Fruit fly (Drosophila melanogaster): ENCODE data around the gene rdgA.
A peak's percentile ranks its signal among the peaks of the same experiment; 100 is the strongest.

Gene rdgA

DNA sequence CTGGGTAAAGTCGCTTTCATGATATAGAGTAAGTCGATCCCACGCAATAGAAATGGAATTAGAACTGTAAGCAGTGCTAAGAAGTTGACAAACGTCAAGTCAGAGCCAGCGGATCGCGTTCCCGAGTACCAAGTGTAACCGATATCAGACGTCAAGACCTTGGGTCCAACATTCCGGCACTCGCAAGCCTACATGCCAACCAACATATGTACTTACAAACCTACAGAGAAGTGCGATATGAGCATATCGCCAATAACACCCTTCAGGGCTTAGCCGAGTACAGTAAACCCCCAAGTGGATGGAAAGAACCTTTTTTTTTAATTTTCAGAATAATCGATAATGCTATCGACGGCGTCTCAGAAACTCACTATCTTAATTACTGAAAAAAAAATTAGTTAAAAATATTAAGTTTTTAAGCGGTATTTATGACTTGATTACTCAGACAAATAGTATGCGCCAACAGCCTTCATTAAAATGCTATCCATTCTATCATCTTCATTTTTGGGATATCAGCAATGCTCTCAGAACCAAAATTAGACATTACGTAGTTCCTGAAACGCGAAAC is 14.3 kb upstream of the rdgA start (continued):
- TF ChIP-seq CG30431 (GFP tag; optimal IDR thresholded peaks at IDR 0.05) (no peak), trh (GFP tag; optimal IDR thresholded peaks at IDR 0.05) (peak; percentile 23), aop (GFP tag; IDR thresholded peaks at IDR 0.05) (no peak), CG17568 (GFP tag; optimal IDR thresholded peaks at IDR 0.05) (no peak), hbn (GFP tag; IDR thresholded peaks at IDR 0.05; ENCODE audit: partially characterized antibody) (no peak), CG4282 (GFP tag; optimal IDR thresholded peaks at IDR 0.05) (no peak), unpg (GFP tag; optimal IDR thresholded peaks at IDR 0.05) (peak; percentile 57), psq (GFP tag; optimal IDR thresholded peaks at IDR 0.05) (no peak), Asciz (GFP tag; optimal IDR thresholded peaks at IDR 0.05) (peak; percentile 26), CG8478 (optimal IDR thresholded peaks at IDR 0.05) (no peak), Dll (GFP tag; IDR thresholded peaks at IDR 0.05; ENCODE audit: partially characterized antibody) (no peak), Sox100B (GFP tag; optimal IDR thresholded peaks at IDR 0.05) (peak; percentile 19), ara (GFP tag; IDR thresholded peaks at IDR 0.05) (no peak), CG17912 (GFP tag; optimal IDR thresholded peaks at IDR 0.05) (no peak), Max (GFP tag; optimal IDR thresholded peaks at IDR 0.05) (peak; percentile 40), CG16863 (GFP tag; optimal IDR thresholded peaks at IDR 0.05) (no peak), caup (GFP tag; optimal IDR thresholded peaks at IDR 0.05; ENCODE audit: severe bottlenecking) (peak; percentile 75), oc (tag; optimal IDR thresholded peaks at IDR 0.05) (no peak), eyg (GFP tag; optimal IDR thresholded peaks at IDR 0.05) (no peak), CG15269 (tag; optimal IDR thresholded peaks at IDR 0.05) (peak; percentile 74), CG2129 (GFP tag; IDR thresholded peaks at IDR 0.05; ENCODE audit: partially characterized antibody) (no peak), CG3995 (GFP tag; optimal IDR thresholded peaks at IDR 0.05) (no peak), her (GFP tag; optimal IDR thresholded peaks at IDR 0.05) (no peak), CG12236 (GFP tag; optimal IDR thresholded peaks at IDR 0.05) (no peak), CG12104 (GFP tag; optimal IDR thresholded peaks at IDR 0.05) (peak; percentile 50), zen (tag; optimal IDR thresholded peaks at IDR 0.05) (no peak), seq (GFP tag; IDR thresholded peaks at IDR 0.05) (peak; percentile 43; the same call in 1 of the 2 replicates), zf30C (GFP tag; optimal IDR thresholded peaks at IDR 0.05) (no peak), CG31388 (GFP tag; optimal IDR thresholded peaks at IDR 0.05) (no peak), CG1792 (GFP tag; optimal IDR thresholded peaks at IDR 0.05) (no peak), mld (GFP tag; IDR thresholded peaks at IDR 0.05; ENCODE audit: partially characterized antibody) (no peak), Camta (GFP tag; optimal IDR thresholded peaks at IDR 0.05) (peak; percentile 24), Ada2b (GFP tag; IDR thresholded peaks at IDR 0.05) (peak; percentile 53), yki (optimal IDR thresholded peaks at IDR 0.05) (no peak), otp (GFP tag; IDR thresholded peaks at IDR 0.05) (peak; percentile 69; the same call in 1 of the 3 replicates), en (GFP tag; optimal IDR thresholded peaks at IDR 0.05) (no peak), Tbp (GFP tag; optimal IDR thresholded peaks at IDR 0.05) (no peak), CG10979 (tag; optimal IDR thresholded peaks at IDR 0.05) (no peak), CG4404 (GFP tag; IDR thresholded peaks at IDR 0.05) (no peak), danr (GFP tag; IDR thresholded peaks at IDR 0.05) (0 out of 2 replicates have a peak, but pooled peaks have one; percentile 23), CG14014 (GFP tag; IDR thresholded peaks at IDR 0.05) (peak; percentile 78), Oli (tag; optimal IDR thresholded peaks at IDR 0.05) (peak; percentile 51), Optix (GFP tag; IDR thresholded peaks at IDR 0.05) (no peak), CG9437 (GFP tag; optimal IDR thresholded peaks at IDR 0.05) (no peak), slbo (GFP tag; IDR thresholded peaks at IDR 0.05) (peak; percentile 79), CG14667 (GFP tag; IDR thresholded peaks at IDR 0.05) (peak; percentile 49; the same call in 1 of the 2 replicates), CG11696 (GFP tag; IDR thresholded peaks at IDR 0.05) (no peak), HLHmδ (GFP tag; optimal IDR thresholded peaks at IDR 0.05) (no peak), CG6689 (GFP tag; IDR thresholded peaks at IDR 0.05) (peak; percentile 65), h (optimal IDR thresholded peaks at IDR 0.05) (no peak), CG13296 (GFP tag; optimal IDR thresholded peaks at IDR 0.05) (peak; percentile 71)

Measured in whole organism, embryonic.